Worm (Caenorhabditis elegans) whole organism, mixed stage, embryonic: ENCODE results near the gene arrd-14.

ENCODE experiments used
- M03D4.4 ChIP-seq: sonication (generic microtip); optimal IDR thresholded peaks from 2 replicates; lab custom pipeline; 2017; ENCODE audit warnings: mild to moderate bottlenecking, missing genetic modification characterization, missing compliant biosample characterization
- bed-3 ChIP-seq: fragments of 200-800 bp; sonication (Bioruptor generic); optimal IDR thresholded peaks from 3 replicates; lab custom pipeline; 2018; ENCODE audit warnings: mild to moderate bottlenecking, missing genetic modification characterization, moderate library complexity, missing compliant biosample characterization
- blmp-1 ChIP-seq: fragments of 150-350 bp; optimal IDR thresholded peaks from 2 replicates; lab custom pipeline; 2014; ENCODE audit warnings: missing biosample characterization, missing genetic modification characterization
- ceh-39 ChIP-seq: fragments of 150-350 bp; optimal IDR thresholded peaks from 2 replicates; lab custom pipeline; 2014; ENCODE audit warnings: missing biosample characterization, missing genetic modification characterization
- ceh-43 ChIP-seq: fragments of 200-800 bp; sonication (Bioruptor generic); optimal IDR thresholded peaks from 2 replicates; lab custom pipeline; 2018; ENCODE audit warnings: mild to moderate bottlenecking, missing genetic modification characterization, moderate library complexity, missing compliant biosample characterization
- ces-1 ChIP-seq: fragments of 150-350 bp; optimal IDR thresholded peaks from 2 replicates; lab custom pipeline; 2014; ENCODE audit warnings: missing biosample characterization, missing genetic modification reagents, missing genetic modification characterization
- cnd-1 ChIP-seq: fragments of 200-800 bp; sonication (Bioruptor generic); optimal IDR thresholded peaks from 2 replicates; lab custom pipeline; 2018; ENCODE audit warnings: mild to moderate bottlenecking, missing genetic modification characterization, missing compliant biosample characterization
- drap-1 ChIP-seq: fragments of 200-800 bp; sonication (Bioruptor generic); optimal IDR thresholded peaks from 3 replicates; lab custom pipeline; 2018; ENCODE audit warnings: mild to moderate bottlenecking, missing genetic modification characterization, missing compliant biosample characterization
- elt-1 ChIP-seq: sonication (generic microtip); optimal IDR thresholded peaks from 2 replicates; lab custom pipeline; 2017; ENCODE audit warnings: missing genetic modification characterization, mild to moderate bottlenecking, missing compliant biosample characterization, antibody characterized with exemption, moderate library complexity, borderline replicate concordance; ENCODE audit not compliant: insufficient read depth
- elt-3 ChIP-seq: fragments of 150-350 bp; optimal IDR thresholded peaks from 2 replicates; lab custom pipeline; 2014; ENCODE audit warnings: missing biosample characterization, missing genetic modification characterization
- flh-1 ChIP-seq: fragments of 200-800 bp; sonication (Bioruptor generic); optimal IDR thresholded peaks from 2 replicates; lab custom pipeline; 2018; ENCODE audit warnings: mild to moderate bottlenecking, missing genetic modification characterization, moderate library complexity, missing compliant biosample characterization
- ham-2 ChIP-seq: fragments of 200-800 bp; sonication (Bioruptor generic); optimal IDR thresholded peaks from 2 replicates; lab custom pipeline; 2018; ENCODE audit warnings: mild to moderate bottlenecking, missing genetic modification characterization, missing compliant biosample characterization
- hlh-1 ChIP-seq: fragments of 150-350 bp; optimal IDR thresholded peaks from 2 replicates; lab custom pipeline; 2014; ENCODE audit warnings: missing biosample characterization, missing genetic modification reagents, missing genetic modification characterization
- lin-13 ChIP-seq: fragments of 150-350 bp; optimal IDR thresholded peaks from 2 replicates; lab custom pipeline; 2014; ENCODE audit warnings: missing biosample characterization, missing genetic modification characterization
- lin-32 ChIP-seq: fragments of 200-800 bp; sonication (Bioruptor generic); optimal IDR thresholded peaks from 2 replicates; lab custom pipeline; 2018; ENCODE audit warnings: mild to moderate bottlenecking, missing genetic modification characterization, missing compliant biosample characterization
- lsy-2 ChIP-seq: fragments of 150-350 bp; optimal IDR thresholded peaks from 2 replicates; lab custom pipeline; 2014; ENCODE audit warnings: missing biosample characterization, missing genetic modification characterization
- mab-5 ChIP-seq: fragments of 150-350 bp; optimal IDR thresholded peaks from 2 replicates; lab custom pipeline; 2014; ENCODE audit warnings: missing biosample characterization, missing genetic modification characterization
- mep-1 ChIP-seq: fragments of 150-350 bp; optimal IDR thresholded peaks from 2 replicates; lab custom pipeline; 2017; ENCODE audit warnings: missing biosample characterization, missing genetic modification reagents, missing genetic modification characterization, inconsistent platforms
- mls-2 ChIP-seq: sonication (generic microtip); optimal IDR thresholded peaks from 2 replicates; lab custom pipeline; 2016; ENCODE audit warnings: mild to moderate bottlenecking, missing genetic modification characterization, moderate library complexity, missing compliant biosample characterization
- nhr-12 ChIP-seq: fragments of 150-350 bp; optimal IDR thresholded peaks from 2 replicates; lab custom pipeline; 2014; ENCODE audit warnings: missing biosample characterization, missing genetic modification characterization
- nhr-2 ChIP-seq: fragments of 150-350 bp; optimal IDR thresholded peaks from 2 replicates; lab custom pipeline; 2014; ENCODE audit warnings: missing biosample characterization, missing genetic modification characterization
- nhr-237 ChIP-seq: fragments of 150-350 bp; optimal IDR thresholded peaks from 2 replicates; lab custom pipeline; 2014; ENCODE audit warnings: missing biosample characterization, missing genetic modification characterization
- nhr-76 ChIP-seq: sonication (generic microtip); optimal IDR thresholded peaks from 2 replicates; lab custom pipeline; 2017; ENCODE audit warnings: missing biosample characterization, missing genetic modification characterization
- pha-4 ChIP-seq: fragments of 150-350 bp; optimal IDR thresholded peaks from 2 replicates; lab custom pipeline; 2018; ENCODE audit warnings: missing biosample characterization, missing genetic modification reagents, missing genetic modification characterization
- sem-2 ChIP-seq: fragments of 200-800 bp; sonication (Bioruptor generic); optimal IDR thresholded peaks from 2 replicates; lab custom pipeline; 2018; ENCODE audit warnings: mild to moderate bottlenecking, missing genetic modification characterization, missing compliant biosample characterization
- snpc-4 ChIP-seq: fragments of 150-350 bp; optimal IDR thresholded peaks from 2 replicates; lab custom pipeline; 2014; ENCODE audit warnings: missing biosample characterization, missing genetic modification characterization
- tbx-8 ChIP-seq: fragments of 200-800 bp; sonication (Bioruptor generic); optimal IDR thresholded peaks from 2 replicates; lab custom pipeline; 2018; ENCODE audit warnings: mild to moderate bottlenecking, missing genetic modification characterization, moderate library complexity, missing compliant biosample characterization
- unc-39 ChIP-seq: fragments of 150-350 bp; optimal IDR thresholded peaks from 2 replicates; lab custom pipeline; 2014; ENCODE audit warnings: missing biosample characterization, missing genetic modification characterization
- unc-62 ChIP-seq: fragments of 150-350 bp; optimal IDR thresholded peaks from 2 replicates; lab custom pipeline; 2014; ENCODE audit warnings: missing biosample characterization, missing genetic modification reagents, missing genetic modification characterization
- zip-8 ChIP-seq: fragments of 150-350 bp; optimal IDR thresholded peaks from 2 replicates; lab custom pipeline; 2014; ENCODE audit warnings: missing biosample characterization, missing genetic modification characterization
- ztf-11 ChIP-seq: fragments of 150-350 bp; optimal IDR thresholded peaks from 2 replicates; lab custom pipeline; 2014; ENCODE audit warnings: missing biosample characterization, missing genetic modification characterization

The arrd-14 gene

DNA sequence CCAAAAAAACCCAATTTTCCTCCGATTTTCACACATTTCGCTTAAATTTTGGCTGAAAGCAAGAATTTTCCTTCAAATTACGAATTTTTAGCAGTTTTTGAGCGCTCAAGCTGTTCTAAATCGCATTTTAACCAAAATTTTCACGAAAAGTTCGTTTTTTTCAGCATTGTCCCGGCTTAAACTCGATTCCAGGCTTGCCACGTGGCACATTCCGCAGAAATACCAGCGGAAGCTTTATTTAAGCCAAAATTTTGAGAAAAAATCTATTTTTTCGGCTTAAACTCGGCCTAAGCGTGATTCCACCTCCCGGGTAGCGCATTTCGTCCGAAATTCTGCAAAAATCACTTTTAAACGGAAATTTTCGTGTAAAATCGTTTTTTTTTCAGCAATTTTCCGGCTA lies 28.4 kb upstream of the arrd-14 start:
- no peak for TF ChIP-seq lin-13 (tag; lab: Kevin White, UChicago)
- no peak for TF ChIP-seq pha-4
- TF ChIP-seq unc-62 (GFP tag; lab: Kevin White, UChicago), result no peak
- TF ChIP-seq tbx-8 (GFP tag; lab: Kevin White, UChicago), result no peak
- TF ChIP-seq sem-2, result no peak
- no peak for TF ChIP-seq M03D4.4 (tag; lab: Kevin White, UChicago)

DNA sequence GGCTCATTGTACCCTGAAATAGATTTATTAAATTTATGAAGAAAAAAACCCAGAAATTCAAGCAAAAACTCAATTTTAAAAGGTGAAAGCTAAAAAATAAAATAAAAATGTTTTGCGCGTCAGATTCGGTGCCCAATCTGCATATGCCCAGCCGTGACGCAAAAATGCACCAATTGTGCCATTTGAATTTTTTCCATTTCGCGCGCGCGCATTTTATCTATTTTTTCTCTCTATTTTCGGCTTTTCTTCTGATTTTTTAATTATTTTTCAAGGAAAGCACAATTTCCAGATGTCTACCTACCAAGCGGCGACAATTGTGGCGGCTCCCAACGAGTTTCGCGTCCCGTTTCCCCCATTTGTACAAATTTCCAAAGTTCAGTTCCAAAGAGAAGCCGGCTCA lies 26.3 kb upstream of the arrd-14 start, which contains the start of the genes Y54G9A.7 and bub-3:
Y54G9A.7 (minus strand) TSS at position 7 of the 400 bp plus-strand sequence.
bub-3 (plus strand) TSS at position 270 of the 400 bp plus-strand sequence.
- TF ChIP-seq drap-1 (no peak), M03D4.4 (tag; lab: Kevin White, UChicago) (no peak), lsy-2 (tag; lab: Kevin White, UChicago) (peak; percentile 27), unc-39 (no peak), mep-1 (peak; percentile 14), blmp-1 (tag; lab: Kevin White, UChicago) (no peak), cnd-1 (tag; lab: Kevin White, UChicago) (no peak)

DNA sequence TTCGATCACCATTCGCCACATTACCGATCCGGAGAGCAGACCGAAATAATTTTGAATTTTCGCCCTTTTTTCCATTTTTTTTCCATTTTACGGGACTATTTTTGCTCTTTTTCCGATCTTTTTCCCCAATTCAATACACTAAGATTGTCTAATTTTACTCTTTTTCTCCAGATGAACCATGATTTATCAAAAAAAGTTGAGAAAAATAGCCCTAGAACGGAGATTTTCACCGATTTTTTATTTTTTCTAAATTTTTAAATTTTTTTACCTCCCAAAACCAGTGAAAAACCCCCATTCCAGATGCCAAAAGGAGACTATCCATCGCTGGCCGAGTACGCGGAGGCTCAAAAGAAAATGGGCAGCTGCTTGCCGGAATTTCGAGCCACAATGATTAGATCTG lies 22.7 kb upstream of the arrd-14 start, which contains the start of gene Y54G9A.9:
Y54G9A.9 (plus strand) TSS at position 301 of the 400 bp plus-strand sequence.
- no peak for TF ChIP-seq nhr-12 (tag; lab: Kevin White, UChicago)
- TF ChIP-seq snpc-4 (tag; lab: Kevin White, UChicago), result no peak
- no peak for TF ChIP-seq sem-2
- TF ChIP-seq tbx-8 (GFP tag; lab: Kevin White, UChicago), result no peak
- no peak for TF ChIP-seq ces-1 (GFP tag; lab: Kevin White, UChicago)
- TF ChIP-seq nhr-2 (tag; lab: Kevin White, UChicago), result no peak
- no peak for TF ChIP-seq mls-2 (tag; lab: Kevin White, UChicago)
- TF ChIP-seq ceh-43 (GFP tag; lab: Kevin White, UChicago), result no peak
- TF ChIP-seq pha-4, result no peak
- no peak for TF ChIP-seq cnd-1 (tag; lab: Kevin White, UChicago)
- no peak for TF ChIP-seq unc-62 (GFP tag; lab: Kevin White, UChicago)
- TF ChIP-seq lin-32 (GFP tag; lab: Kevin White, UChicago), result no peak
- TF ChIP-seq nhr-237 (tag; lab: Kevin White, UChicago), result no peak

DNA sequence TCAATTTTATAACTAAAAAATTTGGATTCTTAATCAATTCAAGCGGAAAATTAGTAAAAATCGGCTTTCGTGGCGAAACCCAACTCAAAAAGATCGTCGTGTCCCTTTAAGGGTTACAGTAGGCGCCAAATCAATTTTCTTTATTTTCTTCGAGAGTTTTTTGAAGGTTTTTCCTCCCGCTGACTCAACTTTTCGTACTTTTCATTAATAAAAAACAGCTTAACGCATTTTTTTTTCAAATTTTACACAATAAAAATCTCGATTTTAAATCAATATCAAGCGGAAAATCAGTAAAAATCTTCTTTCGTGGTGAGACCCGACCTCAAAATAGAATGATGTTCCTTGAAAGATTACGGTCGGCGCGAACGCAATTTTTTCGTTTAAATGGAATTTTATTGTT lies 20.0 kb upstream of the arrd-14 start:
- TF ChIP-seq flh-1 (GFP tag; lab: Kevin White, UChicago) (no peak), mep-1 (no peak), lsy-2 (tag; lab: Kevin White, UChicago) (no peak), ceh-39 (tag; lab: Kevin White, UChicago) (no peak), elt-3 (tag; lab: Kevin White, UChicago) (no peak), drap-1 (no peak)

DNA sequence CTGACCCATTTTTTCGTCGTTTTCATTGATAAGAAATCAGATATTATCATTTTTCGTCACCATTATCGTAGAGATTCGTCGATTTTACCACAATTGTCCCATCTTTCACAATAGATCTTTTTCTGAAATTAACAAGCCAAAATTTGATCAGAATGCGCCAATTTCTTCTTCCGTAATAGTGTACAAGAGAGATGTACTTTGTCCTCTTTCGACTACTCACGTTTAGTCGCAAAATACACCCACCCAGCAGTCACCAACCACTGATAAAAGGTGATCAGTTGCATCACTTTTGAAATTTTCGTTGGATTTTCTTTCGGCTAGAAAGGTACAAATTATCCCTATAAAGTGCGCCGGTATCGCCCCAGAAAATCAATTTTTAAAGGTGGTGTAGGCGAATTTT lies 19.5 kb upstream of the arrd-14 start:
- no peak for TF ChIP-seq ces-1 (GFP tag; lab: Kevin White, UChicago)
- TF ChIP-seq bed-3, result no peak
- TF ChIP-seq nhr-12 (tag; lab: Kevin White, UChicago), result no peak
- TF ChIP-seq nhr-76 (tag; lab: Kevin White, UChicago), result no peak
- no peak for TF ChIP-seq elt-1 (tag; lab: Kevin White, UChicago)
- no peak for TF ChIP-seq sem-2
- TF ChIP-seq pha-4, result no peak

DNA sequence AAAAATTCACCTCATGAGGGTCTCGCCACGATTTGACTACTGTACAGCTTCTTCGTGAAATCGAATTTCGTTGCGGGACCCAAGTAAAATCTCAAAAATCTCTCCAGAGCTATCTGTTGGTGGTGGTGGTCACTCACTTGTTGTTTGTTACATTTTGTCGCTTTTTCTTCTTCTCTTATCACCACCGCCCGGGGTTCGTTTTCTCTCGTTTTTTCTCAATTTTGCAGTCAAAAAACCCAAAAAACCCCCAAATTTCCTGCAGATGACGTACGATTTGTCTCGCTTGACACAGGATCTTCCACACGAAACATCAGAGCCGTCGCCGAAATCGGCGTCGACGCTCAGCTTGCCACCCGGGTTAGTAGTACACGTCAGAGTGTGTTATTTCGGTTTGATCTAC lies 16.0 kb upstream of the arrd-14 start, which contains the start of gene R06B9.5:
R06B9.5 (plus strand) TSS at position 232 of the 400 bp plus-strand sequence.
- TF ChIP-seq nhr-12 (tag; lab: Kevin White, UChicago) (no peak), mep-1 (no peak), blmp-1 (tag; lab: Kevin White, UChicago) (no peak), hlh-1 (no peak), ztf-11 (tag; lab: Kevin White, UChicago) (no peak), flh-1 (GFP tag; lab: Kevin White, UChicago) (no peak), tbx-8 (GFP tag; lab: Kevin White, UChicago) (no peak), elt-3 (tag; lab: Kevin White, UChicago) (no peak), zip-8 (tag; lab: Kevin White, UChicago) (no peak), nhr-2 (tag; lab: Kevin White, UChicago) (no peak), lin-13 (tag; lab: Kevin White, UChicago) (no peak), lin-32 (GFP tag; lab: Kevin White, UChicago) (no peak), mab-5 (tag; lab: Kevin White, UChicago) (no peak), ces-1 (GFP tag; lab: Kevin White, UChicago) (no peak), sem-2 (no peak), ceh-39 (tag; lab: Kevin White, UChicago) (no peak), ham-2 (GFP tag; lab: Kevin White, UChicago) (no peak)
